Worm (Caenorhabditis elegans) whole organism, L4 larva: ENCODE data around the gene C53A3.4.

Experiments used
- attf-4 ChIP-seq: sonication (generic microtip); optimal IDR thresholded peaks from 3 replicates; lab custom pipeline; 2017; ENCODE audit warnings: missing biosample characterization, missing genetic modification characterization
- ceh-28 ChIP-seq: fragments of 150-350 bp; optimal IDR thresholded peaks from 2 replicates; lab custom pipeline; 2014; ENCODE audit warnings: missing biosample characterization, missing genetic modification reagents, missing genetic modification characterization
- duxl-1 ChIP-seq: sonication (generic microtip); optimal IDR thresholded peaks from 2 replicates; lab custom pipeline; 2016; ENCODE audit warnings: mild to moderate bottlenecking, missing genetic modification characterization, moderate library complexity, missing compliant biosample characterization; ENCODE audit not compliant: poor library complexity
- fkh-10 ChIP-seq: fragments of 150-350 bp; optimal IDR thresholded peaks from 2 replicates; lab custom pipeline; 2014; ENCODE audit warnings: missing biosample characterization, missing genetic modification reagents, missing genetic modification characterization
- lin-13 ChIP-seq: fragments of 150-350 bp; optimal IDR thresholded peaks from 2 replicates; lab custom pipeline; 2014; ENCODE audit warnings: missing biosample characterization, missing genetic modification reagents, missing genetic modification characterization
- lsy-2 ChIP-seq, 2 experiments: fragments of 150-350 bp in 1 of 2; sonication (generic microtip) in 1 of 2; optimal IDR thresholded peaks; 2 replicates each; lab custom pipeline; 2014 to 2017; ENCODE audit warnings: missing biosample characterization in 2 of 2, missing genetic modification characterization in 2 of 2
- nhr-77 ChIP-seq: fragments of 150-350 bp; optimal IDR thresholded peaks from 2 replicates; lab custom pipeline; 2014; ENCODE audit warnings: missing biosample characterization, missing genetic modification characterization
- skn-1 ChIP-seq: fragments of 150-350 bp; optimal IDR thresholded peaks from 2 replicates; lab custom pipeline; 2014; ENCODE audit warnings: missing biosample characterization, missing genetic modification characterization
- snpc-4 ChIP-seq: fragments of 150-350 bp; optimal IDR thresholded peaks from 2 replicates; lab custom pipeline; 2014; ENCODE audit warnings: missing biosample characterization, missing genetic modification characterization
- unc-130 ChIP-seq: sonication (generic microtip); optimal IDR thresholded peaks from 2 replicates; lab custom pipeline; 2016; ENCODE audit warnings: missing genetic modification reagents, missing genetic modification characterization, missing compliant biosample characterization

- no peak for TF ChIP-seq lsy-2 (tag; optimal IDR thresholded peaks at IDR 0.05; lab: Kevin White, UChicago)
- no peak for TF ChIP-seq lin-13
- TF ChIP-seq ceh-28: no peak
- no peak for TF ChIP-seq fkh-10 (GFP tag; lab: Kevin White, UChicago)
- TF ChIP-seq nhr-77: no peak
- no peak for TF ChIP-seq duxl-1
- no peak for TF ChIP-seq attf-4 (tag; lab: Kevin White, UChicago)
- TF ChIP-seq snpc-4: no peak
- no peak for TF ChIP-seq unc-130 (GFP tag; lab: Kevin White, UChicago)
- TF ChIP-seq skn-1 (tag; lab: Kevin White, UChicago): no peak
Observed at ce11 chrV:5722093-5722492, 36.6 kb downstream of the C53A3.4 start.
